Worm (Caenorhabditis elegans) whole organism, L1 larva: ENCODE results near the gene selt-1.1.

Experiments used
- C16A3.4 ChIP-seq: fragments of 150-350 bp; optimal IDR thresholded peaks from 2 replicates; lab custom pipeline; 2014; ENCODE audit warnings: missing biosample characterization, missing genetic modification characterization
- ama-1 ChIP-seq: fragments of 150-350 bp; optimal IDR thresholded peaks from 2 replicates; lab custom pipeline; 2014
- blmp-1 ChIP-seq: fragments of 150-350 bp; optimal IDR thresholded peaks from 2 replicates; lab custom pipeline; 2014; ENCODE audit warnings: missing biosample characterization, missing genetic modification characterization
- ceh-63 ChIP-seq: fragments of 200-800 bp; sonication (Bioruptor generic); optimal IDR thresholded peaks from 2 replicates; lab custom pipeline; 2018; ENCODE audit warnings: mild to moderate bottlenecking, missing genetic modification characterization, missing compliant biosample characterization
- ceh-8 ChIP-seq: fragments of 200-800 bp; sonication (Bioruptor generic); optimal IDR thresholded peaks from 2 replicates; lab custom pipeline; 2018; ENCODE audit warnings: mild to moderate bottlenecking, missing genetic modification characterization, moderate library complexity, missing compliant biosample characterization
- ceh-90 ChIP-seq: sonication (generic microtip); optimal IDR thresholded peaks from 2 replicates; lab custom pipeline; 2016; ENCODE audit warnings: missing genetic modification characterization, missing compliant biosample characterization
- dsc-1 ChIP-seq: sonication (generic microtip); optimal IDR thresholded peaks from 2 replicates; lab custom pipeline; 2016; ENCODE audit warnings: mild to moderate bottlenecking, missing genetic modification characterization, missing compliant biosample characterization
- efl-1 ChIP-seq, 4 experiments: fragments of 150-350 bp; optimal IDR thresholded peaks in 3 of 4; peaks in 1 of 4; 1 replicate in 1 of 4; 2 replicates in 3 of 4; lab custom pipeline; 2014; ENCODE audit warnings: missing biosample characterization in 2 of 4, missing genetic modification characterization in 2 of 4, missing genetic modification reagents in 2 of 4
- egl-13 ChIP-seq: sonication (generic microtip); optimal IDR thresholded peaks from 2 replicates; lab custom pipeline; 2016; ENCODE audit warnings: missing genotype, missing genetic modification reagents, missing genetic modification characterization, missing compliant biosample characterization
- egl-27 ChIP-seq, 2 experiments: fragments of 150-350 bp in 1 of 2; sonication (generic microtip); optimal IDR thresholded peaks; 3 replicates each; lab custom pipeline; 2017 to 2018; ENCODE audit warnings: missing biosample characterization in 2 of 2, missing genetic modification characterization in 2 of 2, missing genetic modification reagents in 2 of 2
- elt-2 ChIP-seq: sonication (generic microtip); optimal IDR thresholded peaks from 2 replicates; lab custom pipeline; 2016; ENCODE audit warnings: missing genetic modification characterization, mild to moderate bottlenecking, inconsistent platforms, missing compliant biosample characterization, missing genetic modification reagents
- ets-5 ChIP-seq: fragments of 200-800 bp; sonication (Bioruptor generic); IDR thresholded peaks from 2 replicates; pipeline ENCODE4 v1.3.6; 2022; ENCODE audit warnings: missing genetic modification characterization, missing compliant biosample characterization
- fkh-10 ChIP-seq: sonication (generic microtip); optimal IDR thresholded peaks from 2 replicates; lab custom pipeline; 2017; ENCODE audit warnings: missing biosample characterization, missing genetic modification reagents, missing genetic modification characterization
- fkh-4 ChIP-seq: sonication (generic microtip); optimal IDR thresholded peaks from 2 replicates; lab custom pipeline; 2016; ENCODE audit warnings: missing compliant biosample characterization, missing genetic modification characterization, borderline replicate concordance
- fkh-8 ChIP-seq: sonication (generic microtip); optimal IDR thresholded peaks from 2 replicates; lab custom pipeline; 2016; ENCODE audit warnings: mild to moderate bottlenecking, missing genetic modification characterization, missing compliant biosample characterization
- fos-1 ChIP-seq: fragments of 150-350 bp; optimal IDR thresholded peaks from 2 replicates; lab custom pipeline; 2014; ENCODE audit warnings: missing biosample characterization, missing genetic modification characterization
- hlh-4 ChIP-seq: sonication (generic microtip); optimal IDR thresholded peaks from 2 replicates; lab custom pipeline; 2016; ENCODE audit warnings: mild to moderate bottlenecking, missing genetic modification characterization, missing compliant biosample characterization
- hpl-2 ChIP-seq: fragments of 150-350 bp; optimal IDR thresholded peaks from 2 replicates; lab custom pipeline; 2014; ENCODE audit warnings: missing biosample characterization, missing genetic modification reagents, missing genetic modification characterization
- irx-1 ChIP-seq: sonication (generic microtip); optimal IDR thresholded peaks from 2 replicates; lab custom pipeline; 2016; ENCODE audit warnings: missing genetic modification characterization, missing compliant biosample characterization
- jun-1 ChIP-seq: fragments of 150-350 bp; optimal IDR thresholded peaks from 2 replicates; lab custom pipeline; 2014; ENCODE audit warnings: missing biosample characterization, missing genetic modification reagents, missing genetic modification characterization
- lin-14 ChIP-seq: fragments of 200-800 bp; sonication (Bioruptor generic); optimal IDR thresholded peaks from 2 replicates; lab custom pipeline; 2018; ENCODE audit warnings: mild to moderate bottlenecking, missing genetic modification characterization, moderate library complexity, missing compliant biosample characterization
- mdl-1 ChIP-seq, 2 experiments: fragments of 150-350 bp; optimal IDR thresholded peaks; 2 replicates each; lab custom pipeline; 2014 to 2017; ENCODE audit warnings: missing biosample characterization in 2 of 2, missing genetic modification characterization in 2 of 2, inconsistent platforms in 1 of 2
- mep-1 ChIP-seq: fragments of 150-350 bp; optimal IDR thresholded peaks from 2 replicates; lab custom pipeline; 2014; ENCODE audit warnings: missing biosample characterization, missing genetic modification characterization
- nhr-19 ChIP-seq: fragments of 200-800 bp; sonication (Bioruptor generic); conservative IDR thresholded peaks from 2 replicates; pipeline ENCODE4 v1.3.6; 2022; ENCODE audit warnings: missing genetic modification characterization, missing compliant biosample characterization
- nhr-71 ChIP-seq: sonication (generic microtip); optimal IDR thresholded peaks from 2 replicates; lab custom pipeline; 2016; ENCODE audit warnings: mild to moderate bottlenecking, missing genetic modification characterization, moderate library complexity, missing compliant biosample characterization
- nhr-76 ChIP-seq: sonication (generic microtip); optimal IDR thresholded peaks from 2 replicates; lab custom pipeline; 2017; ENCODE audit warnings: missing biosample characterization, missing genetic modification characterization
- nhr-77 ChIP-seq: fragments of 150-350 bp; optimal IDR thresholded peaks from 2 replicates; lab custom pipeline; 2014; ENCODE audit warnings: missing biosample characterization, missing genetic modification characterization
- nhr-85 ChIP-seq: sonication (generic microtip); peaks from one replicate; lab custom pipeline; 2016; ENCODE audit warnings: missing genetic modification characterization, inconsistent platforms, missing compliant biosample characterization
- pax-3 ChIP-seq: fragments of 200-800 bp; sonication (Bioruptor generic); optimal IDR thresholded peaks from 2 replicates; lab custom pipeline; 2018; ENCODE audit warnings: mild to moderate bottlenecking, missing genetic modification characterization, moderate library complexity, missing compliant biosample characterization
- rnt-1 ChIP-seq: sonication (generic microtip); optimal IDR thresholded peaks from 2 replicates; lab custom pipeline; 2016; ENCODE audit warnings: mild to moderate bottlenecking, missing genetic modification characterization, moderate library complexity, missing compliant biosample characterization
- snpc-4 ChIP-seq: fragments of 150-350 bp; optimal IDR thresholded peaks from 2 replicates; lab custom pipeline; 2014; ENCODE audit warnings: missing biosample characterization, missing genetic modification characterization
- snu-23 ChIP-seq: sonication (generic microtip); optimal IDR thresholded peaks from 2 replicates; lab custom pipeline; 2016; ENCODE audit warnings: missing genetic modification characterization, missing compliant biosample characterization
- sptf-1 ChIP-seq: fragments of 150-350 bp; optimal IDR thresholded peaks from 2 replicates; lab custom pipeline; 2014; ENCODE audit warnings: missing biosample characterization, missing genetic modification characterization
- unc-86 ChIP-seq: sonication (generic microtip); optimal IDR thresholded peaks from 2 replicates; lab custom pipeline; 2016; ENCODE audit warnings: missing genetic modification characterization, missing compliant biosample characterization
- unc-98 ChIP-seq: fragments of 200-800 bp; sonication (Bioruptor generic); IDR thresholded peaks from 2 replicates; pipeline ENCODE4 v1.3.6; 2022; ENCODE audit warnings: missing genetic modification characterization, missing compliant biosample characterization
- vab-15 ChIP-seq: sonication (generic microtip); optimal IDR thresholded peaks from 2 replicates; lab custom pipeline; 2017; ENCODE audit warnings: missing genotype, mild to moderate bottlenecking, missing genetic modification characterization, missing compliant biosample characterization
- xbp-1 ChIP-seq: sonication (generic microtip); optimal IDR thresholded peaks from 2 replicates; lab custom pipeline; 2016; ENCODE audit warnings: missing genetic modification characterization, missing compliant biosample characterization
- zag-1 ChIP-seq: fragments of 150-350 bp; optimal IDR thresholded peaks from 2 replicates; lab custom pipeline; 2014; ENCODE audit warnings: missing biosample characterization, missing genetic modification characterization
- zip-4 ChIP-seq: fragments of 200-800 bp; sonication (Bioruptor generic); optimal IDR thresholded peaks from 2 replicates; lab custom pipeline; 2018; ENCODE audit warnings: mild to moderate bottlenecking, missing genetic modification characterization, moderate library complexity, missing compliant biosample characterization
- ztf-11 ChIP-seq, 2 experiments: sonication (generic microtip); optimal IDR thresholded peaks; 2 replicates each; lab custom pipeline; 2016 to 2017; ENCODE audit warnings: missing genetic modification characterization in 2 of 2, missing biosample characterization in 1 of 2, missing compliant biosample characterization in 1 of 2
- ztf-4 ChIP-seq: fragments of 150-350 bp; optimal IDR thresholded peaks from 2 replicates; lab custom pipeline; 2014; ENCODE audit warnings: missing biosample characterization, missing genetic modification characterization

The selt-1.1 gene

DNA sequence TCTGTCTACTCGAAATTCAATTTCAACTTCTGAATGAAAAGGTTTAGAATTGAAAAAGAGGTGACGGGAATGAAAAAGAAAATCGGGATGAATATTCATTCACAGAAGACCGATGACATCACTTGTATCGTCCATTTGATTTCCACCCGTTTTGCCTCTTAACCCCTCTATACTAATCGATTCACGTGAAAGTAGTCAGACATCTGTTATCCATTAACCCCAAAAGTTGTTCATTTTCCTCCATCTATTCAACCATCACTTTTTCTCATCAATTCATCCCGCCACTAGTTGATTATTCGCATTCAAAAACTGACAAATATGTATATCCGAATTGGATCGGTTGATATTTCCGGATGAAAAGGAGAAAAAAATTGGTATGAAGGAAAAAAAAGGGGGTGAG lies 46.2 kb upstream of the selt-1.1 start:
- TF ChIP-seq elt-2 (tag; lab: Kevin White, UChicago) (no peak), lin-14 (GFP tag; lab: Kevin White, UChicago) (peak; percentile 23), ztf-11 (tag; optimal IDR thresholded peaks at IDR 0.05; lab: Kevin White, UChicago) (no peak), ama-1 (lab: Kevin White, UChicago) (no peak), xbp-1 (tag; lab: Kevin White, UChicago) (no peak), nhr-85 (tag; lab: Kevin White, UChicago) (peak; percentile 35), unc-86 (tag; lab: Kevin White, UChicago) (no peak), snu-23 (GFP tag; lab: Kevin White, UChicago) (no peak), egl-13 (peak; percentile 20), fkh-4 (tag; lab: Kevin White, UChicago) (peak; percentile 71), rnt-1 (tag; lab: Kevin White, UChicago) (no peak), dsc-1 (tag; lab: Kevin White, UChicago) (peak; percentile 93), efl-1 (optimal IDR thresholded peaks at IDR 0.05; lab: Kevin White, UChicago) (no peak), efl-1 (GFP tag; optimal IDR thresholded peaks at IDR 0.05 in 1 of 2; lab: Kevin White, UChicago) (no peak), fos-1 (no peak), nhr-76 (tag; lab: Kevin White, UChicago) (no peak), ztf-4 (no peak), mdl-1 (tag; optimal IDR thresholded peaks at IDR 0.05; lab: Kevin White, UChicago) (no peak), egl-27 (tag; optimal IDR thresholded peaks at IDR 0.05; lab: Kevin White, UChicago) (no peak), pax-3 (tag; lab: Kevin White, UChicago) (no peak), hpl-2 (no peak)

DNA sequence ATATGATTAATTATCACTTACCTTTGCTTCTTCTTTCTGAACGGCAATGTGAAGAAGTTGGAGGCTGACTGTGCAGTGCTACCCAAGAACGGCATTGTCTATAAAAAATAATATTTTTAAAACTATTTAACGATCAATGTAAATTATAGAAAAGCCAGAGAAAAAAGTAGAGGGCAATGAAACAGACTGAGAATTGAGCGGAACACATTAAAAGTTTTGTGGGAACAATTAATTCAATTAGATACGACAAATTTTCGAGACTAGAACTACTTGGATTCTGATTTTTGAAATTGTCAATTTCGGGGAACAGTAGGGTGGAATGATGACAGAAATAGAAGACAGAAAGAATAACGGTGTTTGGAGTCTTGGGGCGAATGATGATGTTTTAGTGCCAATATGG lies 45.3 kb upstream of the selt-1.1 start, which contains the start of gene F52D10.2:
Gene F52D10.2 (minus strand): TSS at position 101 of the 400 bp plus-strand sequence.
- no peak for TF ChIP-seq C16A3.4 (tag; lab: Kevin White, UChicago)

DNA sequence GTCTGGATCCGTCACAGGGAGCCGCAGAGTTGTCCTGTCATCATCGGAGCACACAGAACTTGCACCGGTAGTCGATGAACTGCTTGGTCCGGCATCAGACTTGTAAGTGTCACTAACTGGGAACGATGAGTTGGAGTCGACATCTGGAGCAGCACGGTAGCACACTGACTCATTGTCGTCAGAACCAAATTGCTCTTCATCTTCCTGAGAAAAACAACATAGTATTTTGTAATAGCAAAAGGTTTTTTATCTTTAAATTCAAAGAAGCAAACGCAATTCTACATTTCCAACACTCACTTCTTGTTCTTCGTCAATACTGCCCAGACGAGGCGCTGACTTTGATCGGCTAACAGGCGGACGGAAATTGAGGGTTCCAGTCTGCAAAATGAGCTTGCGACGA lies 44.2 kb upstream of the selt-1.1 start:
- TF ChIP-seq egl-13 (no peak), zip-4 (GFP tag; lab: Kevin White, UChicago) (no peak), ceh-8 (GFP tag; lab: Kevin White, UChicago) (no peak), nhr-77 (tag; lab: Kevin White, UChicago) (no peak), efl-1 (optimal IDR thresholded peaks at IDR 0.05; lab: Kevin White, UChicago) (no peak), efl-1 (GFP tag; optimal IDR thresholded peaks at IDR 0.05 in 1 of 2; lab: Kevin White, UChicago) (peak in 1 of 2 experiments; percentile 91), nhr-19 (GFP tag; lab: Robert Waterston, UW) (no peak), fkh-8 (tag; lab: Kevin White, UChicago) (no peak), fkh-10 (GFP tag; lab: Kevin White, UChicago) (no peak)

DNA sequence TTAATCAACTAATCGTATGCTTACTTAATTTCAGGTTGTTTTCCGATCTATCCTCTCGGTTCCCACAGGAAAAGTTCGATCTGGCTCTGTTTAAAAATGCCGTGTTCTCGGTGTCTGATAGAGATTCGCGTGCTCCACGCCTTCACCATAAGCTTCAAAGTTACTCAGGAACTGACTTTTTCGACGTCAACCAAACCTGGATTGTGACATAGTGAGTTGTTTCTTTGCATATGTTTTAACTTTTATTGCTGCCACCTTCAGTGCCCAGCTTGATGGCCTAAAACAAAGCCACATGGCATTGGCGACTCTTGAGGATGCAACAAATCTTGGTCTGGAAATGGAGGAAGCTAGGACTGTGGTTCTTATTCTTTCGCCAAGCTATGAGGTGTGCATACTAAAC lies 39.6 kb upstream of the selt-1.1 start:
- no peak for TF ChIP-seq snpc-4 (tag; lab: Kevin White, UChicago)
- no peak for TF ChIP-seq mdl-1 (tag; optimal IDR thresholded peaks at IDR 0.05; lab: Kevin White, UChicago)
- no peak for TF ChIP-seq nhr-76 (tag; lab: Kevin White, UChicago)
- no peak for TF ChIP-seq blmp-1 (tag; lab: Kevin White, UChicago)
- TF ChIP-seq elt-2 (tag; lab: Kevin White, UChicago), result no peak
- no peak for TF ChIP-seq vab-15 (tag; lab: Kevin White, UChicago)
- peak; percentile 69 for TF ChIP-seq dsc-1 (tag; lab: Kevin White, UChicago)

DNA sequence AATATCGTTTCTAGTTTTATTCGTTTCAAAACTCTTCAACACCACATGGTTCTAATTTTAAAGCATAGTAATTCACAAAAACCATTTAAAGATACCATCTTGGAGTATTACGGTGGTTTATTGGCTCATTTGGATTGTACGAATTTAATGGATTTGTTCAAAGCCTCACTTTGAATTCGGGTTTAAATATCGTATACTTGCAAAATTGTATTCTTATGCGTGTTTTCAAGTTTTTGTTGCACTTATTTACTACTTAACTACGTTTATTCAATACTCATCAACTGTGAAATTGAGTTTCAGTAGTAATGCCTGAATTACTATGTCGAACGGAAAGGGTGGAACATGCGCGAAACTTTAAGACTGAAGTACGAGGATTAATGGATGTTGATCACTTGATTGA lies 39.1 kb upstream of the selt-1.1 start, which contains the start of gene abts-2:
Gene abts-2 (plus strand): TSS at position 301 of the 400 bp plus-strand sequence.
- TF ChIP-seq C16A3.4 (tag; lab: Kevin White, UChicago) (no peak), irx-1 (no peak), blmp-1 (tag; lab: Kevin White, UChicago) (no peak), nhr-85 (tag; lab: Kevin White, UChicago) (no peak), ceh-90 (no peak), zag-1 (tag; lab: Kevin White, UChicago) (no peak), unc-98 (GFP tag; lab: Robert Waterston, UW) (no peak), ceh-63 (no peak), ztf-4 (no peak), mep-1 (tag; lab: Kevin White, UChicago) (no peak), hlh-4 (tag; lab: Kevin White, UChicago) (no peak), jun-1 (tag; lab: Kevin White, UChicago) (no peak), ets-5 (GFP tag; lab: Robert Waterston, UW) (no peak), sptf-1 (no peak), nhr-71 (tag; lab: Kevin White, UChicago) (no peak), nhr-19 (GFP tag; lab: Robert Waterston, UW) (no peak)
